In the genomic region with DNA sequence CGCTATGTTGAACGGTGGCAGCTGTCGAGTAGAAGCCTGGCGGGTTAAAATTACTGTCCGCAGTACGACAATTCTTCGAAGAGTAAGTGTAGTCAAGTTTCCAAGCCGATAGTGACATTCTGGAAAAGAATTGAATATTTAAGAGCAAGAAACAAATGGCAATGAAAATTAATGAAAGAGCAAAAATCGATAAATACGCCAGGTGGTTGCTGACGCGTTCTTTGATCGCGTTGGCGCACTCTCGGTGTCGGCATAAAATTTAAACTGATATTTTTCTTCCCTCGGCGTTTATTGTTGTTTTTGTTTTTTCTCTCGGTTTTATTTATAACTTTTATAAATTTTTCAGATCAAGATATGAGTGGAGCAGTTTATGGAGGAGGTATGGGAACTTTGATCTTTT, we compare ENCODE assay signal across 2 worm cellular contexts.
TF ChIP-seq lines count a peak whose summit lies in the region.

perm-3 (minus strand) TSS at position 118 of the 400 bp plus-strand sequence.
swsn-6 (plus strand) TSS at position 347 of the 400 bp plus-strand sequence.

TF ChIP-seq in whole organism, L1 larva, 84 proteins besides CTCF, POLR2A, EP300 and RAD21 (continued from another document):
- TF ChIP-seq nhr-20 (tag; optimal IDR thresholded peaks at IDR 0.05; lab: Kevin White, UChicago) (peak; percentile 84), zip-4 (GFP tag; optimal IDR thresholded peaks at IDR 0.05; lab: Kevin White, UChicago) (peak; percentile 61), fkh-10 (GFP tag; optimal IDR thresholded peaks at IDR 0.05; lab: Kevin White, UChicago) (peak; percentile 35), fkh-4 (tag; optimal IDR thresholded peaks at IDR 0.05; lab: Kevin White, UChicago; ENCODE audit: borderline replicate concordance) (no peak), sptf-1 (tag; optimal IDR thresholded peaks at IDR 0.05; lab: Kevin White, UChicago) (no peak), C04F5.9 (tag; optimal IDR thresholded peaks at IDR 0.05; lab: Kevin White, UChicago) (peak; percentile 25), nhr-237 (tag; optimal IDR thresholded peaks at IDR 0.05; lab: Kevin White, UChicago) (no peak), lsy-2 (tag; optimal IDR thresholded peaks at IDR 0.05; lab: Kevin White, UChicago) (peak; percentile 88 to 93), ceh-82 (tag; optimal IDR thresholded peaks at IDR 0.05; lab: Kevin White, UChicago) (peak; percentile 72 to 93 (median 85)), blmp-1 (tag; optimal IDR thresholded peaks at IDR 0.05; lab: Kevin White, UChicago) (peak; percentile 53), F16B12.6 (tag; optimal IDR thresholded peaks at IDR 0.05; lab: Kevin White, UChicago) (peak; percentile 64), tbx-2 (tag; optimal IDR thresholded peaks at IDR 0.05; lab: Kevin White, UChicago) (peak; percentile 82), lin-15B (tag; optimal IDR thresholded peaks at IDR 0.05; lab: Kevin White, UChicago) (peak; percentile 75), aly-2 (tag; optimal IDR thresholded peaks at IDR 0.05; lab: Kevin White, UChicago) (no peak), nhr-11 (tag; optimal IDR thresholded peaks at IDR 0.05; lab: Kevin White, UChicago) (peak; percentile 31), unc-130 (tag; optimal IDR thresholded peaks at IDR 0.05; lab: Kevin White, UChicago) (peak; percentile 86), grh-1 (GFP tag; IDR thresholded peaks at IDR 0.05; lab: Robert Waterston, UW) (peak; percentile 71), ceh-90 (tag; optimal IDR thresholded peaks at IDR 0.05; lab: Kevin White, UChicago) (no peak), vab-15 (tag; optimal IDR thresholded peaks at IDR 0.05; lab: Kevin White, UChicago) (no peak), unc-86 (tag; optimal IDR thresholded peaks at IDR 0.05; lab: Kevin White, UChicago) (peak; percentile 81), ztf-11 (tag; optimal IDR thresholded peaks at IDR 0.05; lab: Kevin White, UChicago) (peak in 1 of 2 experiments; percentile 39), lin-35 (GFP tag; optimal IDR thresholded peaks at IDR 0.05; lab: Kevin White, UChicago) (peak; percentile 86)

TF ChIP-seq in whole organism, young adult, 124 proteins besides CTCF, POLR2A, EP300 and RAD21 (continued from another document):
- no peak for TF ChIP-seq hlh-26 (GFP tag; conservative IDR thresholded peaks at IDR 0.05; lab: Robert Waterston, UW)
- no peak for TF ChIP-seq hmg-20 (GFP tag; IDR thresholded peaks at IDR 0.05; lab: Robert Waterston, UW)
- 0 out of 2 replicates have a peak, but pooled peaks have one; percentile 30 for TF ChIP-seq rcor-1 (GFP tag; IDR thresholded peaks at IDR 0.05; lab: Robert Waterston, UW)
- TF ChIP-seq ceh-100 (GFP tag; IDR thresholded peaks at IDR 0.05; lab: Robert Waterston, UW): 0 out of 2 replicates have a peak, but pooled peaks have one; percentile 22
- TF ChIP-seq snpc-1.3 (tag; optimal IDR thresholded peaks at IDR 0.05; lab: Kevin White, UChicago; ENCODE audit: insufficient read depth): peak; percentile 18
- TF ChIP-seq F57C9.4 (tag; optimal IDR thresholded peaks at IDR 0.05; lab: Kevin White, UChicago): no peak
- no peak for TF ChIP-seq nfyb-1 (GFP tag; IDR thresholded peaks at IDR 0.05; lab: Robert Waterston, UW)
- peak; percentile 54 for TF ChIP-seq nhr-80 (tag; optimal IDR thresholded peaks at IDR 0.05; lab: Kevin White, UChicago)
- TF ChIP-seq tbp1 (GFP tag; optimal IDR thresholded peaks at IDR 0.05; lab: Kevin White, UChicago): peak; percentile 50
- TF ChIP-seq ets-4 (GFP tag; optimal IDR thresholded peaks at IDR 0.05; lab: Kevin White, UChicago): no peak
